Worm (Caenorhabditis elegans): ENCODE results near the gene T03G11.10.

DNA sequence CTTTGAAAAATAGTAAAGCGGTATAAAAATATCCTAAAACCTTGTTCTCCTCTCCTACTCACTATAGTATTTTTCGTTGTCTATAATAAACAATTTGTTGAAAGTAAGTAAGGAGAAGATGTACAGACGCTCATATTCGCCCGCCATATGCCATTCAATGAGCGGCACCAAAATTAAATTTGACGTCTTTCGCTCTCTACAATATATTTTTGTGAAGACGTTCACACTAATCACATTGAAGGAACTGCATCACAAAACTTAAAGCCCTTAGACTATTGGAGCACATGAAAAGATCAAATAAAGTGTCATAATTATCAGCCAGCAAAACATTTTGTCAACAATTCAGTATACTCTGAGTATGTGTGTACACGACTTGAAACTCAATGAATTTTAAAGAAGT is 39.2 kb downstream of the T03G11.10 start:
- TF ChIP-seq R02D3.7 (tag; optimal IDR thresholded peaks at IDR 0.05) (no peak), madf-5 (GFP tag; IDR thresholded peaks at IDR 0.05) (no peak), F26F4.8 (GFP tag; conservative IDR thresholded peaks at IDR 0.05) (no peak), lsy-2 (tag; optimal IDR thresholded peaks at IDR 0.05) (no peak), dpl-1 (GFP tag; optimal IDR thresholded peaks at IDR 0.05) (no peak), lir-3 (tag; optimal IDR thresholded peaks at IDR 0.05) (no peak), duxl-1 (tag; optimal IDR thresholded peaks at IDR 0.05; ENCODE audit: poor library complexity) (no peak), fos-1 (tag; optimal IDR thresholded peaks at IDR 0.05) (no peak), nhr-237 (tag; optimal IDR thresholded peaks at IDR 0.05) (no peak), Y75B8A.6 (GFP tag; IDR thresholded peaks at IDR 0.05) (no peak)

Data from whole organism, L4 larva.